Fruit fly (Drosophila melanogaster): ENCODE measurements around the gene CG14995.

Gene CG14995

DNA sequence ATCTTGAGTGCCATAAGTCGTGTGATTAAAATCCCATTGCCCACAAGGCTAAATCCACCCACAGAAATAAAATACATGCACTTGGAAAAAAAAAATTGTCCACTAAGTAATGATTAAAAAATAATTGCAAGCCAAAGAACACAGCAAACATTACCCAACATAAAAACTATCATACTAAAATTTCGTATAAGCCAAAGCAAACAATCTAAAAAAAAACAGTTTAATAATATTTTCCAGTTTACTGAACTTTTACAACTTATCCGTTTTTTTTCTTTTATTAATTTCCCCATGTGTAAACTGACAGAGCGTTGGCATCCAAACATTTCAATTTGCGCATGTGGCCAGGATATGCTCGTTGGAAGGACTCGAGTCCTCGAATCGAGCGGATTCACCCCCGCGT is 22.8 kb downstream of the CG14995 start:
- no peak for TF ChIP-seq D1 (tag; optimal IDR thresholded peaks at IDR 0.05)
- no peak for TF ChIP-seq CG15710 (tag; optimal IDR thresholded peaks at IDR 0.05)
- TF ChIP-seq rn (GFP tag; IDR thresholded peaks at IDR 0.05): no peak
- no peak for TF ChIP-seq CG14655 (GFP tag; optimal IDR thresholded peaks at IDR 0.05)
- no peak for TF ChIP-seq gl (tag; optimal IDR thresholded peaks at IDR 0.05)
- TF ChIP-seq CG34367 (tag; optimal IDR thresholded peaks at IDR 0.05): no peak
- no peak for TF ChIP-seq CG8159 (tag; optimal IDR thresholded peaks at IDR 0.05)
- TF ChIP-seq CG4496 (GFP tag; IDR thresholded peaks at IDR 0.05): no peak
- no peak for TF ChIP-seq CG12605 (GFP tag; IDR thresholded peaks at IDR 0.05)
- TF ChIP-seq fd96Ca (GFP tag; IDR thresholded peaks at IDR 0.05): no peak
- no peak for TF ChIP-seq CG13204 (GFP tag; optimal IDR thresholded peaks at IDR 0.05)
- no peak for TF ChIP-seq Pif1B (GFP tag; optimal IDR thresholded peaks at IDR 0.05)
- TF ChIP-seq EcR (GFP tag; optimal IDR thresholded peaks at IDR 0.05): no peak
- TF ChIP-seq CG32121 (GFP tag; IDR thresholded peaks at IDR 0.05): no peak
- no peak for TF ChIP-seq CG9948 (tag; optimal IDR thresholded peaks at IDR 0.05)
- no peak for TF ChIP-seq CG10348 (GFP tag; IDR thresholded peaks at IDR 0.05)
- no peak for TF ChIP-seq CG17806 (tag; optimal IDR thresholded peaks at IDR 0.05)
- no peak for TF ChIP-seq Pif1A (GFP tag; optimal IDR thresholded peaks at IDR 0.05)
- no peak for TF ChIP-seq Ets98B (GFP tag; IDR thresholded peaks at IDR 0.05)
- TF ChIP-seq CG8301 (tag; optimal IDR thresholded peaks at IDR 0.05): no peak

DNA sequence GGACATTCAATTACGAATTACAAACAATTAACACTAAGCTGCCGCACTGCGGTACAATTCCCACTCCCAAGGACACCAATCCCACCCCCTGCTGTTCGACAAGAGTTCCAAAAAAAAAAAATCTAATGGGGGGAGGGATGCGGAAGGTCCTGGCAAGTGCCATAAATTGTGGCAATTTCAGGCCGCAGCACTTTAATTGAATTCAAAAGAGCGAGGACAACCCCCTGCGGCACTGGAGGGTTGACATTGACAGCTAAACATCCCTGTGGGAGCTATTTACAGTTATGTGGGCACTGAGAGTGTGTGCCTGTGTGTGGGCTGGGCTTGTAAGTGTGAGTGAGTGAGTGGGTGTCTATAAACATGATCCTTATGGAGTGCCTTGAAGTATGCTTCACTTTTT is 26.1 kb downstream of the CG14995 start:
- TF ChIP-seq CG34367 (tag; optimal IDR thresholded peaks at IDR 0.05) (no peak), CG14655 (GFP tag; optimal IDR thresholded peaks at IDR 0.05) (no peak), CG13204 (GFP tag; optimal IDR thresholded peaks at IDR 0.05) (no peak), CG9948 (tag; optimal IDR thresholded peaks at IDR 0.05) (no peak), CG12605 (GFP tag; IDR thresholded peaks at IDR 0.05) (no peak)

DNA sequence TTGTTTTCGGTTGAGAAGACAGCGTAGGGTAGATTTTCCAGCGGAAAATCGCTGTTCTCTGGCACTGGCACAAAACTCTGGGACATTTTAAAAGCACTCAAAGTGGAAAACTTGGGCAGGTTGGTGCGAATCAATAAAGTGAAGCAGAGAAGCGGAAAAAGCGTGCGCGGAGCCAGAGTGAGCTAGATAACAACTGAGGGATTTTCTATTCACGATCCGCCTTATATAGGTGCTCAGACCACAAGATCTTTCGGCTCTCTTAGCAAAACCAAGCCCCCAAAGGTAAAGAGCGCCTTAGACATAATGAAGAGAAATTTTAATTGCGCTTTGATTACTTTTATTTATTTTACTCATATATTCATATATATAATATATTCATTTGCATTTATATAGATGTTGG is 29.3 kb downstream of the CG14995 start, which contains the start of gene Faa:
TSS of gene Faa (minus strand) at position 200 of the 400 bp plus-strand sequence.
- TF ChIP-seq CG32121 (GFP tag; IDR thresholded peaks at IDR 0.05) (no peak), CG12605 (GFP tag; IDR thresholded peaks at IDR 0.05) (no peak), CG10348 (GFP tag; IDR thresholded peaks at IDR 0.05) (no peak), D1 (tag; optimal IDR thresholded peaks at IDR 0.05) (no peak), Pif1B (GFP tag; optimal IDR thresholded peaks at IDR 0.05) (no peak), rn (GFP tag; IDR thresholded peaks at IDR 0.05) (no peak), gl (tag; optimal IDR thresholded peaks at IDR 0.05) (no peak), CG15710 (tag; optimal IDR thresholded peaks at IDR 0.05) (no peak), Snoo (tag; optimal IDR thresholded peaks at IDR 0.05) (no peak), CG17806 (tag; optimal IDR thresholded peaks at IDR 0.05) (no peak)

DNA sequence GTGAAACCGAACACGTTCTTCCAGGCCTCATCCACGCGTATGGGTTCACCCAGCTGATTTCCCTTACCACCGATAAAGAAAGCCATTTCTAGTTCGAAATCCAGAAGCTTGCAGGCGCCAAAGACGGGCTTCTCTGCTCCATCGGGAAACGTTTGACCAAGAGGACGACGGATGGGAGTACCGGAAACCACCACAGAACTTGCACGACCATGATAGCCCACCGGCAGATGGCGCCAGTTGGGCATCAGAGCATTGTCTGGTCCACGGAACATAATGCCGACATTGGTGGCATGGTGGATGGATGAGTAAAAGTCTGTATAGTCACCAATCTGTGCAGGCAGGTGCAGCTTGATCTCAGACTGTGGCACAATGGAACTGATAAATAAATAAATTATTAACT is 30.3 kb downstream of the CG14995 start:
- TF ChIP-seq fd96Ca (GFP tag; IDR thresholded peaks at IDR 0.05) (no peak), CG8159 (tag; optimal IDR thresholded peaks at IDR 0.05) (no peak), Pif1B (GFP tag; optimal IDR thresholded peaks at IDR 0.05) (no peak), CG32121 (GFP tag; IDR thresholded peaks at IDR 0.05) (no peak), CG17806 (tag; optimal IDR thresholded peaks at IDR 0.05) (no peak)

DNA sequence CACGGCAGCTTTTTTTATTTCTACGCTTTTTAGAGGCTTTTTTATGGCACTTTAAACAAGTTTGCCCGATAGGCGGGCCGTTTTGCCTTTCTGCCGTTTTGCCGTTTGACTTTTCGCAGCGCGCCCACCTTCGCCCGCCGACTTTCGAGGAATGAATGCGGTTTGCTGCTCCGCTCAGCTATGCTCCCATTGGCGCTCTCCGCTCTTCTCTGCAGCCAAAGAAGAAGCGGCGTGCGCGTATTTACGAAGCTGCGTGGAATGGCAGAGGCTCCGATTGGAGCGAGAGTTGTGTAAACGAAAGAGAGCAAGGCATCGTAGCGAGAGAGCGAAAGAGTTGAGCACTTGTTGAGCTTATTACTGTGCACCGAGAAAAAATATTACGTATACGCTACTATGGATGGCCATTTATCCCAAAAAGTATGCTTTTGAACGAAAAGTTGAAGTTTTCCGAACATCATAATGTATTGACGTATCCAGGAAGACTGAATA is 31.5 kb downstream of the CG14995 start, which contains the start of gene wit:
TSS of gene wit (minus strand) at position 157 of the 489 bp plus-strand sequence.
- TF ChIP-seq CG4496 (GFP tag; IDR thresholded peaks at IDR 0.05): no peak; the same call in none of the 3 replicates
- TF ChIP-seq Pif1B (GFP tag; optimal IDR thresholded peaks at IDR 0.05): peak; percentile 86
- TF ChIP-seq D1 (tag; optimal IDR thresholded peaks at IDR 0.05): no peak
- no peak for TF ChIP-seq CG8159 (tag; optimal IDR thresholded peaks at IDR 0.05)
- TF ChIP-seq CG32121 (GFP tag; IDR thresholded peaks at IDR 0.05): peak; percentile 73
- peak; percentile 11 for TF ChIP-seq gl (tag; optimal IDR thresholded peaks at IDR 0.05)
- no peak for TF ChIP-seq rn (GFP tag; IDR thresholded peaks at IDR 0.05)
- TF ChIP-seq CG9948 (tag; optimal IDR thresholded peaks at IDR 0.05): no peak
- TF ChIP-seq CG12605 (GFP tag; IDR thresholded peaks at IDR 0.05): peak; percentile 97
- TF ChIP-seq Pif1A (GFP tag; optimal IDR thresholded peaks at IDR 0.05): peak; percentile 75
- no peak for TF ChIP-seq CG10348 (GFP tag; IDR thresholded peaks at IDR 0.05)
- peak; percentile 80; the same call in 1 of the 2 replicates for TF ChIP-seq Ets98B (GFP tag; IDR thresholded peaks at IDR 0.05)
- TF ChIP-seq CG17806 (tag; optimal IDR thresholded peaks at IDR 0.05): peak; percentile 12
- TF ChIP-seq EcR (GFP tag; optimal IDR thresholded peaks at IDR 0.05): no peak
- no peak for TF ChIP-seq CG8301 (tag; optimal IDR thresholded peaks at IDR 0.05)
- TF ChIP-seq CG13204 (GFP tag; optimal IDR thresholded peaks at IDR 0.05): peak; percentile 61
- peak; percentile 36 for TF ChIP-seq Snoo (tag; optimal IDR thresholded peaks at IDR 0.05)
- TF ChIP-seq fd96Ca (GFP tag; IDR thresholded peaks at IDR 0.05): peak; percentile 67; the same call in 2 of the 3 replicates
- no peak for TF ChIP-seq CG14655 (GFP tag; optimal IDR thresholded peaks at IDR 0.05)
- TF ChIP-seq CG15710 (tag; optimal IDR thresholded peaks at IDR 0.05): no peak
- peak; percentile 23 for TF ChIP-seq CG34367 (tag; optimal IDR thresholded peaks at IDR 0.05)

DNA sequence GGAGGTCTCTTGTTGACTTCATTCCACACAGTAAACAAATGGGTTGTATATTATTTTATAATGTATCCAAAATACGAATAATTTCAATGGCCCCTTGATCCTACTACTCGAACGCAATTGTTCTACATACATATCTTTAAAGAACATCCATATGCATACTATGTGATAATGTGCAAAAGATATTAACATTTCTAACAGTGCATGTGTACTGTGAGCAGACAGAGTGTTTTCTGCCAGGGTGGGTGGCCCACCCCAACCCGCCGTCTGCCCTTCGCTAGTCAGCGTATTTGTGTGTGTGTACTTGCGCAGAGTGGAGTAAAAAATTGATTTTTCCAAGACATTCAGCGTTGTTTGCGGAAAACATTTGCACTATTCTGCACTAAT is 32.1 kb downstream of the CG14995 start:
- TF ChIP-seq CG8159 (tag; optimal IDR thresholded peaks at IDR 0.05): peak; percentile 91
- TF ChIP-seq CG17806 (tag; optimal IDR thresholded peaks at IDR 0.05): peak; percentile 97
- TF ChIP-seq D1 (tag; optimal IDR thresholded peaks at IDR 0.05): peak; percentile 34
- TF ChIP-seq Pif1A (GFP tag; optimal IDR thresholded peaks at IDR 0.05): peak; percentile 70
- peak; percentile 92 for TF ChIP-seq rn (GFP tag; IDR thresholded peaks at IDR 0.05)
- peak; percentile 94 for TF ChIP-seq CG34367 (tag; optimal IDR thresholded peaks at IDR 0.05)
- peak; percentile 77 for TF ChIP-seq Pif1B (GFP tag; optimal IDR thresholded peaks at IDR 0.05)
- peak; percentile 91 for TF ChIP-seq CG9948 (tag; optimal IDR thresholded peaks at IDR 0.05)
- TF ChIP-seq CG10348 (GFP tag; IDR thresholded peaks at IDR 0.05): peak; percentile 77
- peak; percentile 97 for TF ChIP-seq CG4496 (GFP tag; IDR thresholded peaks at IDR 0.05)
- peak; percentile 94 for TF ChIP-seq Ets98B (GFP tag; IDR thresholded peaks at IDR 0.05)
- peak; percentile 83 for TF ChIP-seq CG14655 (GFP tag; optimal IDR thresholded peaks at IDR 0.05)
- TF ChIP-seq gl (tag; optimal IDR thresholded peaks at IDR 0.05): peak; percentile 91
- TF ChIP-seq CG13204 (GFP tag; optimal IDR thresholded peaks at IDR 0.05): no peak
- TF ChIP-seq EcR (GFP tag; optimal IDR thresholded peaks at IDR 0.05): no peak
- peak; percentile 89 for TF ChIP-seq CG8301 (tag; optimal IDR thresholded peaks at IDR 0.05)
- TF ChIP-seq CG12605 (GFP tag; IDR thresholded peaks at IDR 0.05): peak; percentile 92
- TF ChIP-seq Snoo (tag; optimal IDR thresholded peaks at IDR 0.05): no peak
- peak; percentile 85 for TF ChIP-seq CG32121 (GFP tag; IDR thresholded peaks at IDR 0.05)
- TF ChIP-seq fd96Ca (GFP tag; IDR thresholded peaks at IDR 0.05): peak; percentile 92
- TF ChIP-seq CG15710 (tag; optimal IDR thresholded peaks at IDR 0.05): peak; percentile 84
